Worm (Caenorhabditis elegans): ENCODE data around the gene R02E12.12.

R02E12.12 gene

DNA sequence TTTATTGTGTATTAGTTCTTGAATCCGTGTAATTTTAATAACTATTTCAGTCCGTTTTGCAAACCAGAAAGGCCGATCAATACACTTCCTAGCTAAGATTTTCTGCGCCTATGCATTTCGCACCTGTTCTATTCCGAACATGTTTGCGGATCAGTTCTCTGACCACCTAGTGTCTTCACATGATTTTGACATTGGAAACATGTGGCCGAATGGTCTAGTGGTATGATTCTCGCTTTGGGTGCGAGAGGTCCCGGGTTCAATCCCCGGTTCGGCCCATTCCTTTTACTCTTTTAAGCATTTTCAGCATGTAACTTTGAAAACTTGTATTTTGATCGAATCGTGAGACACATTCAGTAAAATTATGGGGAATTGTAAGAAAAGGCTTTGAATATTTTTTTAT, 34.0 kb upstream of the R02E12.12 start (continued):
- TF ChIP-seq lsy-2 (tag; optimal IDR thresholded peaks at IDR 0.05) (no peak), alr-1 (tag; optimal IDR thresholded peaks at IDR 0.05; ENCODE audit: borderline replicate concordance) (no peak), mep-1 (tag; optimal IDR thresholded peaks at IDR 0.05) (peak; percentile 32), tlp-1 (tag; optimal IDR thresholded peaks at IDR 0.05) (no peak), mef-2 (tag; optimal IDR thresholded peaks at IDR 0.05) (no peak), fkh-10 (GFP tag; optimal IDR thresholded peaks at IDR 0.05) (no peak), unc-98 (GFP tag; IDR thresholded peaks at IDR 0.05) (no peak), tbx-2 (tag; optimal IDR thresholded peaks at IDR 0.05) (no peak), nhr-77 (tag; optimal IDR thresholded peaks at IDR 0.05) (no peak), lin-39 (tag; optimal IDR thresholded peaks at IDR 0.05) (no peak), nhr-11 (tag; optimal IDR thresholded peaks at IDR 0.05) (no peak), hlh-17 (GFP tag; optimal IDR thresholded peaks at IDR 0.05; ENCODE audit: borderline replicate concordance) (no peak), swsn-7 (tag; optimal IDR thresholded peaks at IDR 0.05) (no peak), snpc-4 (tag; optimal IDR thresholded peaks at IDR 0.05) (no peak), fkh-4 (tag; optimal IDR thresholded peaks at IDR 0.05; ENCODE audit: borderline replicate concordance) (no peak), nhr-20 (tag; optimal IDR thresholded peaks at IDR 0.05) (peak; percentile 26), aha-1 (tag; optimal IDR thresholded peaks at IDR 0.05) (no peak), aly-2 (tag; optimal IDR thresholded peaks at IDR 0.05) (no peak), unc-130 (tag; optimal IDR thresholded peaks at IDR 0.05) (no peak), zag-1 (tag; optimal IDR thresholded peaks at IDR 0.05) (no peak), unc-62 (GFP tag; optimal IDR thresholded peaks at IDR 0.05) (no peak), lin-13 (GFP tag; optimal IDR thresholded peaks at IDR 0.05) (no peak), pax-3 (tag; optimal IDR thresholded peaks at IDR 0.05) (no peak), ces-1 (GFP tag; optimal IDR thresholded peaks at IDR 0.05) (no peak), nhr-19 (GFP tag; conservative IDR thresholded peaks at IDR 0.05) (peak; percentile 7; the same call in 1 of the 2 replicates), pag-3 (tag; optimal IDR thresholded peaks at IDR 0.05; ENCODE audit: borderline replicate concordance, insufficient read depth) (no peak), nhr-12 (tag; optimal IDR thresholded peaks at IDR 0.05) (no peak), ama-1 (optimal IDR thresholded peaks at IDR 0.05) (no peak), ceh-90 (tag; optimal IDR thresholded peaks at IDR 0.05) (no peak), zip-4 (GFP tag; optimal IDR thresholded peaks at IDR 0.05) (no peak), fos-1 (tag; optimal IDR thresholded peaks at IDR 0.05) (no peak), dpl-1 (GFP tag; optimal IDR thresholded peaks at IDR 0.05) (no peak), nhr-47 (tag; optimal IDR thresholded peaks at IDR 0.05) (no peak), mab-9 (GFP tag; IDR thresholded peaks at IDR 0.05) (no peak), sup-37 (GFP tag; optimal IDR thresholded peaks at IDR 0.05) (no peak), F16B12.6 (tag; optimal IDR thresholded peaks at IDR 0.05) (no peak), nhr-85 (tag) (no peak), skn-1 (tag; optimal IDR thresholded peaks at IDR 0.05) (peak; percentile 14), Y116A8C.19 (tag; optimal IDR thresholded peaks at IDR 0.05; ENCODE audit: borderline replicate concordance) (no peak), ceh-88 (GFP tag; IDR thresholded peaks at IDR 0.05) (no peak), lin-15B (tag; optimal IDR thresholded peaks at IDR 0.05) (no peak), isw-1 (GFP tag; IDR thresholded peaks at IDR 0.05) (no peak), elt-2 (tag; optimal IDR thresholded peaks at IDR 0.05) (no peak), nhr-71 (tag; optimal IDR thresholded peaks at IDR 0.05) (peak; percentile 22), pqm-1 (tag; optimal IDR thresholded peaks at IDR 0.05) (no peak), sptf-1 (tag; optimal IDR thresholded peaks at IDR 0.05) (no peak), ceh-63 (GFP tag; optimal IDR thresholded peaks at IDR 0.05) (no peak), ceh-82 (tag; optimal IDR thresholded peaks at IDR 0.05) (peak in 1 of 3 experiments; percentile 3), ztf-4 (tag; optimal IDR thresholded peaks at IDR 0.05) (no peak), egl-27 (tag; optimal IDR thresholded peaks at IDR 0.05) (no peak), snu-23 (GFP tag; optimal IDR thresholded peaks at IDR 0.05) (peak; percentile 19), grh-1 (GFP tag; IDR thresholded peaks at IDR 0.05) (no peak), sox-4 (tag; optimal IDR thresholded peaks at IDR 0.05) (no peak), dsc-1 (tag; optimal IDR thresholded peaks at IDR 0.05) (no peak), hpl-2 (GFP tag; optimal IDR thresholded peaks at IDR 0.05) (no peak)
